Worm (Caenorhabditis elegans): ENCODE data around the gene K10C9.4.

Gene K10C9.4

DNA sequence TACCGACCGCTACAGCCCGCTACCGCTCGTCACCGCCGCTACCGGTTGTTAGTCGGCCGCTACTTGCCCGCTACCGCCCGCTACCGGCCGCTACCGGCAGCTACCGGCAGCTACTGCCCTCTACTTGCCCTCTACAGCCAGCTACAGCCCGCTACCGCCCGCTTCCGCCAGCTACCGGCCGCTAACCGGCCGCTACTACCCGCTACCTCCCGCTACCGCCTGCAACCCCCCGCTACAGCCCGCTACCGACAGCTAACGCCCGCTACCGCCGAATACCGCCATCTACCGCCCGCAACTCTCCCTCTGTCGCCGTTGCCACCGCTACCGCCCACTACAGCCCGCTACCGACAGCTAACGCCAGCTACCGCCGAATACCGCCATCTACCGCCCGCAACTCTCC, 31.4 kb downstream of the K10C9.4 start:
- TF ChIP-seq hsf-1 (GFP tag; IDR thresholded peaks at IDR 0.05) = no peak
- no peak for TF ChIP-seq athp-1 (tag; optimal IDR thresholded peaks at IDR 0.05)
- no peak for TF ChIP-seq fkh-3 (tag; optimal IDR thresholded peaks at IDR 0.05)
- TF ChIP-seq unc-130 (GFP tag; optimal IDR thresholded peaks at IDR 0.05) = no peak
- no peak for TF ChIP-seq ccch-3 (GFP tag; optimal IDR thresholded peaks at IDR 0.05)
- no peak for TF ChIP-seq mxl-1 (tag; optimal IDR thresholded peaks at IDR 0.05)
- TF ChIP-seq zim-3 (tag; optimal IDR thresholded peaks at IDR 0.05) = no peak
- TF ChIP-seq F39B2.1 (GFP tag; IDR thresholded peaks at IDR 0.05) = no peak
- no peak for TF ChIP-seq xnd-1 (tag; optimal IDR thresholded peaks at IDR 0.05)
- no peak for TF ChIP-seq hmg-1.2 (GFP tag; IDR thresholded peaks at IDR 0.05)
- TF ChIP-seq chd-7 (tag; optimal IDR thresholded peaks at IDR 0.05) = peak; percentile 4
- TF ChIP-seq ceh-79 (tag; optimal IDR thresholded peaks at IDR 0.05) = no peak
- TF ChIP-seq F52B5.7 (tag; optimal IDR thresholded peaks at IDR 0.05) = peak; percentile 1
- no peak for TF ChIP-seq madf-6 (GFP tag; IDR thresholded peaks at IDR 0.05)
- no peak for TF ChIP-seq lin-40 (tag; optimal IDR thresholded peaks at IDR 0.05)
- TF ChIP-seq C06A6.2 (GFP tag; conservative IDR thresholded peaks at IDR 0.05) = no peak
- TF ChIP-seq Y95B8A.8 (GFP tag; IDR thresholded peaks at IDR 0.05) = 0 out of 2 replicates have a peak, but pooled peaks have one; percentile 44
- TF ChIP-seq lin-54 (GFP tag; optimal IDR thresholded peaks at IDR 0.05) = no peak
- TF ChIP-seq ztf-28 (GFP tag; IDR thresholded peaks at IDR 0.05) = no peak
- TF ChIP-seq ceh-100 (GFP tag; IDR thresholded peaks at IDR 0.05) = no peak
- TF ChIP-seq lag-1 (GFP tag; IDR thresholded peaks at IDR 0.05) = no peak
- TF ChIP-seq F37B4.10 (GFP tag; IDR thresholded peaks at IDR 0.05) = no peak
- no peak for TF ChIP-seq atf-7 (tag; optimal IDR thresholded peaks at IDR 0.05)
- TF ChIP-seq him-1 (tag; optimal IDR thresholded peaks at IDR 0.05) = no peak
- no peak for TF ChIP-seq D2030.7 (GFP tag; IDR thresholded peaks at IDR 0.05)
- no peak for TF ChIP-seq attf-5 (GFP tag; optimal IDR thresholded peaks at IDR 0.05)
- no peak for TF ChIP-seq die-1 (tag; optimal IDR thresholded peaks at IDR 0.05)
- no peak for TF ChIP-seq lin-35 (GFP tag; optimal IDR thresholded peaks at IDR 0.05)
- TF ChIP-seq dox-1 (GFP tag; IDR thresholded peaks at IDR 0.05) = no peak
- no peak for TF ChIP-seq ceh-58 (GFP tag; IDR thresholded peaks at IDR 0.05)
- no peak for TF ChIP-seq nfyb-1 (GFP tag; IDR thresholded peaks at IDR 0.05)
- TF ChIP-seq egrh-3 (GFP tag; IDR thresholded peaks at IDR 0.05) = peak; percentile 96
- no peak for TF ChIP-seq ZK185.1 (tag; optimal IDR thresholded peaks at IDR 0.05; ENCODE audit: poor library complexity, severe bottlenecking)
- no peak for TF ChIP-seq let-526 (GFP tag; IDR thresholded peaks at IDR 0.05)
- no peak for TF ChIP-seq F49E8.2 (tag; optimal IDR thresholded peaks at IDR 0.05; ENCODE audit: insufficient read depth)
- no peak for TF ChIP-seq nhr-120 (GFP tag; IDR thresholded peaks at IDR 0.05)
- TF ChIP-seq tbp1 (GFP tag; optimal IDR thresholded peaks at IDR 0.05) = no peak
- TF ChIP-seq F57A8.1 (GFP tag; optimal IDR thresholded peaks at IDR 0.05) = no peak
- no peak for TF ChIP-seq bed-1 (GFP tag; IDR thresholded peaks at IDR 0.05)
- peak; percentile 79 for TF ChIP-seq zfh-2 (GFP tag; conservative IDR thresholded peaks at IDR 0.05)
- TF ChIP-seq sea-2 (GFP tag; IDR thresholded peaks at IDR 0.05) = no peak
- TF ChIP-seq snpc-1.3 (tag; optimal IDR thresholded peaks at IDR 0.05; ENCODE audit: insufficient read depth) = no peak
- no peak for TF ChIP-seq mel-28 (tag; optimal IDR thresholded peaks at IDR 0.05; ENCODE audit: borderline replicate concordance)
- TF ChIP-seq nfya-2 (GFP tag; IDR thresholded peaks at IDR 0.05) = no peak
- TF ChIP-seq T07F8.4 (tag; optimal IDR thresholded peaks at IDR 0.05) = no peak
- TF ChIP-seq egl-18 (GFP tag; IDR thresholded peaks at IDR 0.05) = no peak
- no peak for TF ChIP-seq lsy-27 (tag; optimal IDR thresholded peaks at IDR 0.05; ENCODE audit: borderline replicate concordance, insufficient read depth)
- no peak for TF ChIP-seq somi-1 (GFP tag; optimal IDR thresholded peaks at IDR 0.05)
- peak; percentile 56; the same call in 1 of the 2 replicates for TF ChIP-seq ztf-25 (GFP tag; IDR thresholded peaks at IDR 0.05)
- no peak for TF ChIP-seq pbrm-1 (GFP tag; IDR thresholded peaks at IDR 0.05)

All from whole organism, young adult.